Worm (Caenorhabditis elegans) whole organism, L4/young adult: ENCODE measurements around the gene C28C12.11.

Source experiments
- W03F9.2 ChIP-seq: fragments of 150-350 bp; optimal IDR thresholded peaks from 2 replicates; lab custom pipeline; 2014; ENCODE audit warnings: missing biosample characterization, missing genetic modification characterization
- dao-5 ChIP-seq: sonication (generic microtip); optimal IDR thresholded peaks from 2 replicates; lab custom pipeline; 2016; ENCODE audit warnings: missing genotype, missing genetic modification characterization, moderate library complexity, missing compliant biosample characterization

DNA sequence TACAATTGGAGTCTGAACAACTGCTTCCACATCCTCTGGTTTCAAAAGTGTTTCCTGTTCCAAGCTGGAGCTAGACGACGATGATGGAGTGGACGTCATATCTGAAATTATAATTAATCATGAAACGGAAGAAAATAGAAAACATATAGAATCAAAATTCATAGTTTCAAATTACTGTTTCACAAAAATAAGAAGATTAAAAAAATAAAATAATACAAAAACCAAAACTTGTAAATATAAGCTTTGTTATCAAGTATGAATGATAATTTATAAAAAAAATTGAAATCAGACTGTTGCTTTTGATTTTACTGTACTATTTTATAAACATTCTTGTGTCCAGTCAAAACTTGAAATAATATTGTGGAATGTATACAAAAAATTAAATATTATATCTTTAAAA lies 10.1 kb upstream of the C28C12.11 start, which contains the start of gene str-176:
- TF ChIP-seq dao-5 (no peak), W03F9.2 (tag; lab: Kevin White, UChicago) (no peak)
